Worm (Caenorhabditis elegans) whole organism, early embryonic: ENCODE results near the gene T10G3.2.
"Not testable (repeated sequence)": the region's sequence is repeated elsewhere in the genome, so short reads cannot be mapped to it uniquely, and the experiment has no call there.

Experiments
- B0310.2 ChIP-seq: sonication (generic microtip); optimal IDR thresholded peaks from 2 replicates; lab custom pipeline; 2016; ENCODE audit warnings: mild to moderate bottlenecking, missing genetic modification characterization, missing compliant biosample characterization
- F13C5.2 ChIP-seq: sonication (generic microtip); optimal IDR thresholded peaks from 2 replicates; lab custom pipeline; 2017; ENCODE audit warnings: mild to moderate bottlenecking, missing genetic modification characterization, inconsistent platforms, missing compliant biosample characterization
- aly-1 ChIP-seq: sonication (generic microtip); optimal IDR thresholded peaks from 2 replicates; lab custom pipeline; 2016; ENCODE audit warnings: missing genetic modification characterization, missing compliant biosample characterization
- ama-1 ChIP-seq: fragments of 150-350 bp; optimal IDR thresholded peaks from 2 replicates; lab custom pipeline; 2014
- ceh-13 ChIP-seq: fragments of 200-800 bp; sonication (Bioruptor generic); optimal IDR thresholded peaks from 2 replicates; lab custom pipeline; 2018; ENCODE audit warnings: mild to moderate bottlenecking, missing genetic modification characterization, missing compliant biosample characterization
- ceh-36 ChIP-seq: sonication (generic microtip); optimal IDR thresholded peaks from 2 replicates; lab custom pipeline; 2016; ENCODE audit warnings: missing genetic modification characterization, inconsistent platforms, missing compliant biosample characterization
- ets-7 ChIP-seq: sonication (generic microtip); optimal IDR thresholded peaks from 2 replicates; lab custom pipeline; 2016; ENCODE audit warnings: missing genotype, missing genetic modification characterization, missing compliant biosample characterization
- flt-1 ChIP-seq: fragments of 200-800 bp; sonication (Bioruptor generic); IDR thresholded peaks from 2 replicates; pipeline ENCODE4 v1.3.6; 2022; ENCODE audit warnings: missing genetic modification characterization, missing compliant biosample characterization
- hmbx-1 ChIP-seq: sonication (generic microtip); optimal IDR thresholded peaks from 2 replicates; lab custom pipeline; 2016; ENCODE audit warnings: mild to moderate bottlenecking, missing genetic modification characterization, missing compliant biosample characterization
- hmg-4 ChIP-seq: fragments of 200-800 bp; sonication (Bioruptor generic); optimal IDR thresholded peaks from 2 replicates; lab custom pipeline; 2018; ENCODE audit warnings: mild to moderate bottlenecking, missing genetic modification characterization, missing compliant biosample characterization
- hnd-1 ChIP-seq: sonication (generic microtip); optimal IDR thresholded peaks from 2 replicates; lab custom pipeline; 2016; ENCODE audit warnings: missing genetic modification characterization, missing compliant biosample characterization
- pes-1 ChIP-seq: fragments of 200-800 bp; sonication (Bioruptor generic); IDR thresholded peaks from 2 replicates; pipeline ENCODE4 v1.3.6; 2022; ENCODE audit warnings: missing genetic modification reagents, missing genetic modification characterization, missing compliant biosample characterization
- scrt-1 ChIP-seq: fragments of 200-800 bp; sonication (Bioruptor generic); IDR thresholded peaks from 2 replicates; pipeline ENCODE4 v1.3.6; 2022; ENCODE audit warnings: missing genetic modification characterization, missing compliant biosample characterization
- sea-1 ChIP-seq: fragments of 200-800 bp; sonication (Bioruptor generic); conservative IDR thresholded peaks from 2 replicates; pipeline ENCODE4 v1.3.6; 2022; ENCODE audit warnings: missing genetic modification characterization, missing compliant biosample characterization
- tbx-11 ChIP-seq: fragments of 200-800 bp; sonication (Bioruptor generic); IDR thresholded peaks from 2 replicates; pipeline ENCODE4 v1.3.6; 2022; ENCODE audit warnings: missing genetic modification characterization, missing compliant biosample characterization
- tbx-37 ChIP-seq: fragments of 200-800 bp; sonication (Bioruptor generic); conservative IDR thresholded peaks from 2 replicates; pipeline ENCODE4 v1.3.6; 2022; ENCODE audit warnings: missing genetic modification reagents, missing genetic modification characterization, missing compliant biosample characterization
- tra-4 ChIP-seq: sonication (generic microtip); optimal IDR thresholded peaks from 2 replicates; lab custom pipeline; 2017; ENCODE audit warnings: missing genetic modification characterization, missing compliant biosample characterization

T10G3.2 gene

DNA sequence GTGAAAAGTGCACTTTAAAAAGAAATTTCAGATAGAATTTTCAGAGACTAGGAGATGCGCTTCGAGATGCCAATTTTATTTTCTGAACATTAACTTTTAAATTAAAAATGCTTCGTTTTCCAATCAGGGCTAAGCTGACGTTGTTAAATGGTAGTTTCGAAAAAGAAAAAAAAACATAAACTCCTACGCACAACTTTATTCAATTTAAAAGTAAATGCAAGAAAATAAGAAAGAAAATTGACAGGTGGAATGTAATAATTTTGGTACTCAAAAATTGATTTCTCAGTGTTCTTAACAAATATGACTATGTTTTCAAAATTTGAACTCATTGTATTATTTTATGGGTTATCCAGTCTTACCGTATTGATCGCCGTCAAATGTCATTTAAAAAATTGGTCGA is 26.3 kb downstream of the T10G3.2 start, which contains the start of gene lurp-2:
Gene lurp-2 (plus strand): TSS at position 301 of the 400 bp plus-strand sequence.
- TF ChIP-seq tra-4 (tag; lab: Kevin White, UChicago) (no peak), hmbx-1 (tag; lab: Kevin White, UChicago) (no peak), hnd-1 (tag; lab: Kevin White, UChicago) (no peak)

DNA sequence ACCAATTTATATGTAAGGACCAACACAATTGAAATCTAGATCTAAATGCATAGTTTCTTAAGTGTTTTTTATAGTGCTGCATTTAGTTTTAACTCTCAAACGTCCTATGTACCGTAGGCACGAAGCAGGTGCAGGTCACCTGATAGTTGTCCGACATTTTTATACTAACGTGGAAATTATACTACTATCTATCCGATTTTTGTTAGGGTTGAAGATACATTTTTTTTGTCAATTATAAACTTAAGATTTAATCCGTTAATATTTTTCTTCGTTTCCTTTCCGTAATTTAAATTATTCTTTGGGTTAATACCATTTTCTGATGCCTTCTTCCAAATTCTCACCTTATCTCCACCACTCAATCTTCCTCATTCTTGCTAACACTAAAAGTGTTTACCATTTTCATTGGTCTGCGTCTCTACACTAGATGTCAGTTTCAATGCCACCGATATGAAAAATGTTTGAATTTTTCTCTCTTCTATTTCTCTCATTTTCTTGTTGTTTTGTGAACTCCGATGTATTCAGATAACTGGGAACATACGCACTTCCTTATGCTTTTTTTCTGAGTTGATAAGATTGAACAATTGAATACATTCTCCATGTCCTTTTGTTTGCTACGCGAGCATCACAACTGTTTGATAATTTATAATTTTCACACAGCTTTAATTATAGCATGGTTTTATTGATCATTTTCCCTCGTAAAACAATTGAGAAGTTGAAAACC is 34.3 kb downstream of the T10G3.2 start, which contains the start of gene Y2H9A.4:
Gene Y2H9A.4 (plus strand): TSS at position 671 of the 721 bp plus-strand sequence.
- TF ChIP-seq tra-4 (tag; lab: Kevin White, UChicago) = no peak
- TF ChIP-seq scrt-1 (GFP tag; lab: Robert Waterston, UW) = no peak
- no peak for TF ChIP-seq aly-1 (tag; lab: Kevin White, UChicago)
- no peak for TF ChIP-seq tbx-11 (GFP tag; lab: Robert Waterston, UW)
- no peak for TF ChIP-seq ets-7 (tag; lab: Kevin White, UChicago)
- no peak for TF ChIP-seq tbx-37 (GFP tag; lab: Robert Waterston, UW)
- no peak for TF ChIP-seq hmg-4 (GFP tag; lab: Kevin White, UChicago)
- no peak for TF ChIP-seq ceh-13
- no peak for TF ChIP-seq F13C5.2 (tag; lab: Kevin White, UChicago)
- TF ChIP-seq sea-1 (GFP tag; lab: Robert Waterston, UW) = no peak
- no peak for TF ChIP-seq hmbx-1 (tag; lab: Kevin White, UChicago)
- TF ChIP-seq pes-1 (GFP tag; lab: Robert Waterston, UW) = no peak

DNA sequence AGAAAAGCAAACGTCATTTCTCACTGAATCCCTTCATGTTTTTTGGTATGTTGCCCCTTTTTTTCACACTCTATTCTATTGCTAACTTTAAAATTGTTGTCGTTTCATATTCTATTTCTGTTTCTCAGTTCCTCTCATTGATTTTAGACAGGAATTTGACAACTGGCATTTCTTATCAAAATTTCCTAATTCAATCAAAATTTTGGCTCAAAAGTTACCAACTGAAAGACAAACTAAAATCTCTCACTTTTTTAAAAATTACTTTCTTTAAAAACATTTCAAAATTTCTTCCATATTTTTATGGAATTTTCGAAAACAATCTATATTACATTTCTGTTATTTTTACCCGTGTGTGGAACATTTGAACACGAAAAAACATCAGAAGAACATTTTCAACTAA is 36.1 kb downstream of the T10G3.2 start, which contains the start of gene Y2H9A.6:
Gene Y2H9A.6 (plus strand): TSS at position 301 of the 400 bp plus-strand sequence.
- TF ChIP-seq tbx-11 (GFP tag; lab: Robert Waterston, UW); tbx-37 (GFP tag; lab: Robert Waterston, UW); F13C5.2 (tag; lab: Kevin White, UChicago): not testable (repeated sequence)

DNA sequence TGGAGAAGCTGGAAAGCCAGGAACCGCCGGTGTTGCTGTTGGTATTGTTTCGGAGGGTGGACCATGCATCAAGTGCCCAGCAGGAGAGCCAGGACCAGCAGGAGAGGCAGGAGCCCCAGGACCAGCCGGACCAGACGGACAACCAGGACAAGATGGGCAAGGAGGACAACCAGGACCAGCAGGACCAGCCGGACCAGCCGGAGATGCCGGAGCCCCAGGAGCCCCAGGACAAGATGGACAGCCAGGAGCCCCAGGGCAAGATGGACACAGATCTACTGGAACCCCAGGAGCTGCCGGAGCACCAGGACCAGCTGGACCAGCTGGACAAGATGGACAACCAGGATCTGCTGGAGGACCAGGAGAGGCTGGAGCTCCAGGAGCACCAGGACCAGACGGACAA is 36.8 kb downstream of the T10G3.2 start:
- no peak for TF ChIP-seq scrt-1 (GFP tag; lab: Robert Waterston, UW)
- TF ChIP-seq pes-1 (GFP tag; lab: Robert Waterston, UW) = no peak
- no peak for TF ChIP-seq sea-1 (GFP tag; lab: Robert Waterston, UW)
- TF ChIP-seq F13C5.2 (tag; lab: Kevin White, UChicago) = no peak
- no peak for TF ChIP-seq B0310.2 (tag; lab: Kevin White, UChicago)
- no peak for TF ChIP-seq hmg-4 (GFP tag; lab: Kevin White, UChicago)
- TF ChIP-seq ceh-36 (tag; lab: Kevin White, UChicago) = no peak
- TF ChIP-seq tra-4 (tag; lab: Kevin White, UChicago) = no peak
- TF ChIP-seq ceh-13 = no peak
- no peak for TF ChIP-seq ets-7 (tag; lab: Kevin White, UChicago)
- no peak for TF ChIP-seq flt-1 (GFP tag; lab: Robert Waterston, UW)
- TF ChIP-seq hnd-1 (tag; lab: Kevin White, UChicago) = no peak
- TF ChIP-seq hmbx-1 (tag; lab: Kevin White, UChicago) = no peak
- no peak for TF ChIP-seq ama-1 (lab: Kevin White, UChicago)
- no peak for TF ChIP-seq tbx-37 (GFP tag; lab: Robert Waterston, UW)
- TF ChIP-seq tbx-11 (GFP tag; lab: Robert Waterston, UW) = no peak
- no peak for TF ChIP-seq aly-1 (tag; lab: Kevin White, UChicago)

DNA sequence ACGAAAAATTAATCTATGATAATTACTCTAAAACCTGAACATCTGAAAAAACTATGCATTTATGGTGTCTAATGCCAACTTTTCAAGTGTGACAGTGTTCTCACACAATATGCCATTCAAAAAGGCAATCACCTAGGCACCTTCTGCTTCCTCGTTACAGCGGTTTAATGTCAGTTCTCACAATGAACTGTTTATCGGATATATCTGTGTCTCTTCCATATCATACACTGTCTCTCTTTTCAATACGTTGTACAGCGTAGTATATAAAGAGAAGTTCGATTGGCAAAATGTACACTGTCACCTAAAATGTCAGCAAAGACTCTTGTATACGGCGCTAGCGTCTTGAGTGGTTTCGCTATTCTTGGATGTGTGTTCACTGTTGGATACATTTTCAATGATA is 38.0 kb downstream of the T10G3.2 start, which contains the start of gene col-162:
Gene col-162 (plus strand): TSS at position 301 of the 400 bp plus-strand sequence.
- TF ChIP-seq pes-1 (GFP tag; lab: Robert Waterston, UW) (no peak), ceh-36 (tag; lab: Kevin White, UChicago) (no peak), F13C5.2 (tag; lab: Kevin White, UChicago) (no peak), aly-1 (tag; lab: Kevin White, UChicago) (no peak), sea-1 (GFP tag; lab: Robert Waterston, UW) (no peak), tbx-37 (GFP tag; lab: Robert Waterston, UW) (no peak), flt-1 (GFP tag; lab: Robert Waterston, UW) (no peak), scrt-1 (GFP tag; lab: Robert Waterston, UW) (no peak), ceh-13 (no peak), ama-1 (lab: Kevin White, UChicago) (no peak), B0310.2 (tag; lab: Kevin White, UChicago) (no peak), ets-7 (tag; lab: Kevin White, UChicago) (no peak), hmg-4 (GFP tag; lab: Kevin White, UChicago) (no peak), tra-4 (tag; lab: Kevin White, UChicago) (no peak), tbx-11 (GFP tag; lab: Robert Waterston, UW) (no peak), hmbx-1 (tag; lab: Kevin White, UChicago) (no peak)

DNA sequence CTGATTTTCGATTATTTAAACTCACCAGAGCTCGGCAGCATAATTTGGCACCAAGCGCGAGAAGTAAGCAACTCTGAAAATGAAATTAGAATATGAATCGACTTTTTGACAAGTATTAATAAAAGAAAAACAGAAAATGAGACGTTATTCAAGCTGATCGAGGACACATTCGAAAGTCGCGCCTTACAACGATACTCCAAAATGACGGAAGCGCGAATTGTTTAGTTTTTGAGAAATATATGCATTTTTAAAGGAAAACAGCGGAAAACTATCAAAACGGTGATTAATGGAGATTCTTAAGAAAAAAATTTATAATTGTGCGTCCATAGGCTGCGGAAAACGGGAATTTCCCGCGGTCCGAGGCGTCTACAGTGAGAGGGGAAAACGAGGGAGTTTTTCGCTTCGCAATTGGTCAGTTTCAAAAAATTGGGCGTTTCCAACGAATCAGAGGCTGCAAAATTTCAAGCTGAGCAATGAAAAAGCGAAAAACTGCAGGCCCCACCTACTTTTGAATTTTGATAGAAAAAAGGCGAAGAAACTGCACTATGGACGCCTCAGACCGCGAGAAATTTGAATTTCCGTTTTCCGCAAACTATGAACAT is 42.1 kb downstream of the T10G3.2 start, which contains the start of gene mes-4:
Gene mes-4 (minus strand): TSS at position 73 of the 602 bp plus-strand sequence.
- TF ChIP-seq ceh-36 (tag; lab: Kevin White, UChicago) = no peak
- peak; percentile 33 for TF ChIP-seq F13C5.2 (tag; lab: Kevin White, UChicago)

DNA sequence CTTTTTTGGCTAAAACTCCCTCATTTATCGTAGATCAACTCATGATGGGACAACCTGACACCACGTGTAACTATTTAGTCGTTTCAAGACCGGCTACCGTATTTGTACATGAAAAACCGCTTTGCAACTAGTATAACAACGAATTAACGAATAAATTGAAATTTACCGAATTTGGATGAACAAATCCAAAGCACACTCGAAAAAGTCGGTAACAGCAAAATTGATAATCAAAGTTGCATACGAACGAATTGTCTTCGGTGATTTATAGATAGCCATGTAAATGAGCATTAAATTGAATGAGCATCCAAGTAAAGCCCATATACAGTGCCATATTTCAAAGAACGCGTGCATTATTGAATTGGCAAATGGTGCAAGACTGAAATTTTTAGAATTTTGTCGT is 47.3 kb downstream of the T10G3.2 start, which contains the start of gene srd-17:
Gene srd-17 (minus strand): TSS at position 351 of the 400 bp plus-strand sequence.
- TF ChIP-seq tra-4 (tag; lab: Kevin White, UChicago) = no peak
